Fruit fly (Drosophila melanogaster): ENCODE measurements around the gene CG11857.

CG11857 gene

DNA sequence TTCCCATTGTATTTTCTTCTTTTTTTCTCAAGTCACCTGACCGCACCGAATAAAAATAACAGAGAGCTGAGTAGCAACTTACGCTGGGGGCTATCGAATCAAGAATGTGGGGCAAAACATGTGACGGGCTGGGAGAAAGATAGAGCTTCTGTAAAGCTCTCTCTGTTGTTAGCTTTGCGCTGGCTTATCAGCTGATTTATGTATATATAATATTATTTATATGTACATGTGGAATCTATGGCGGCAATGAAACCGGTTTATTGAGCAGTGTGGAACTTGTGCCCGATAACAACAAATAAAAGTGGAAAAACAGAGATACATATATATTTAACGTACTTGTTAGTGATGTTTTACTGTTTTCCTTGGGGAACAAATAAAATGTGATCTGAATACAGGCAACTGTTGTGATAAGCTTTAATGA, 34.2 kb downstream of the CG11857 start, which contains the start of gene CG31098:
Gene CG31098 (minus strand): TSS at position 114 of the 421 bp plus-strand sequence.
- no peak for TF ChIP-seq Blimp-1 (GFP tag; optimal IDR thresholded peaks at IDR 0.05)
- no peak for TF ChIP-seq Ets21C (GFP tag; optimal IDR thresholded peaks at IDR 0.05)
- no peak for TF ChIP-seq CG8119 (GFP tag; IDR thresholded peaks at IDR 0.05)
- no peak for TF ChIP-seq CG8632 (GFP tag; optimal IDR thresholded peaks at IDR 0.05)
- TF ChIP-seq CG15336 (GFP tag; IDR thresholded peaks at IDR 0.05): no peak; the same call in 1 of the 2 replicates
- peak; percentile 32 for TF ChIP-seq CG6276 (GFP tag; optimal IDR thresholded peaks at IDR 0.05)
- no peak for TF ChIP-seq cyc (GFP tag; optimal IDR thresholded peaks at IDR 0.05)
- no peak for TF ChIP-seq Smox (GFP tag; optimal IDR thresholded peaks at IDR 0.05)
- peak; percentile 3 for TF ChIP-seq Sox102F (GFP tag; optimal IDR thresholded peaks at IDR 0.05)
- peak; percentile 55 for TF ChIP-seq CG16779 (tag; optimal IDR thresholded peaks at IDR 0.05)
- TF ChIP-seq CG6808 (GFP tag; optimal IDR thresholded peaks at IDR 0.05): no peak
- TF ChIP-seq Eip93F (GFP tag; optimal IDR thresholded peaks at IDR 0.05): peak; percentile 25
- TF ChIP-seq fkh (GFP tag; optimal IDR thresholded peaks at IDR 0.05): peak; percentile 75
- TF ChIP-seq CG11294 (GFP tag; IDR thresholded peaks at IDR 0.05): no peak
- peak; percentile 77 for TF ChIP-seq Eip78C (GFP tag)
- TF ChIP-seq esn (GFP tag; optimal IDR thresholded peaks at IDR 0.05): no peak
- TF ChIP-seq CG6792 (GFP tag; optimal IDR thresholded peaks at IDR 0.05): no peak
- TF ChIP-seq vri (GFP tag; optimal IDR thresholded peaks at IDR 0.05): peak; percentile 33
- TF ChIP-seq Gug (GFP tag; IDR thresholded peaks at IDR 0.05): no peak
- TF ChIP-seq dsx (GFP tag; optimal IDR thresholded peaks at IDR 0.05; ENCODE audit: poor library complexity, severe bottlenecking): no peak

DNA sequence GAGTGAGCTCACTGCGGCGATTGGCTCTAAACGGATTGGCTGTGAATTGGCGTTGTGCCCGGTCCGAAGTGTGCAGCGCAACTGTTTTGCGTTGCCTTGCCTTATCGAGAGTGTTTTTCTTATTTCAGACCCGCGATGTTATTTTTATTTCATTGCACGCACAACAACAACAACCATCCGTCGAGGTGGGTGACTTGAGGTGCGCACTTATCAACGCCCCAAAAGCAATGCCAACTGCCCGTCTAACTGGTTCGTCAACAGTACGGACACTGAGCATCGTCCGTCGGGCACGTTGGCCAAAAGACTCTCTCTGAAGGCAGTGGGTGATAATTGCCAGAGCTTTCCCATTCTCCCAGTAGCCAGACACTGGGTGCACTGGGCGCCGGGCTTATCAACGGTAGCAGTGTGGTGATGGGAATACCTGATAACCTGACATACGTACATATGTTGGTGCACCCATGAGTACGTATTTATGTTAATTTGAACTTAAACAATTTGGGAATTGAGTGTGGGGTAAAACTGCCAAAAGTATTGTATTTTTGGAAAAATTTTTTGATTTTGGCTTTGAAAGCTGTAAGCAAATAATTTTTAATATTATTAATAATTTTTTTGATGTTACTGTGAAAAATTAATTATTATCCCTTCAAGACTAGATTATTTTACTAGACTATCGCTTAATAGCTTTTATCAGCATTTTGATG, 36.8 kb downstream of the CG11857 start, which contains the start of gene CG31102:
Gene CG31102 (minus strand): TSS at position 275 of the 701 bp plus-strand sequence.
- no peak for TF ChIP-seq cyc (GFP tag; optimal IDR thresholded peaks at IDR 0.05)
- peak; percentile 90 for TF ChIP-seq svp (GFP tag)
- no peak for TF ChIP-seq spab (GFP tag; optimal IDR thresholded peaks at IDR 0.05)
- TF ChIP-seq ss (GFP tag; optimal IDR thresholded peaks at IDR 0.05): peak in 1 of 2 experiments; percentile 4
- TF ChIP-seq Ets96B (tag; optimal IDR thresholded peaks at IDR 0.05): no peak
- TF ChIP-seq CG10631 (GFP tag; optimal IDR thresholded peaks at IDR 0.05): no peak
- no peak for TF ChIP-seq Gug (GFP tag; IDR thresholded peaks at IDR 0.05)
- TF ChIP-seq topi (GFP tag; optimal IDR thresholded peaks at IDR 0.05): no peak
- peak; percentile 21 for TF ChIP-seq CG6276 (GFP tag; optimal IDR thresholded peaks at IDR 0.05)
- TF ChIP-seq fd59A (GFP tag; optimal IDR thresholded peaks at IDR 0.05): no peak
- TF ChIP-seq OdsH (GFP tag; optimal IDR thresholded peaks at IDR 0.05): no peak
- TF ChIP-seq dsx (GFP tag; optimal IDR thresholded peaks at IDR 0.05; ENCODE audit: poor library complexity, severe bottlenecking): no peak
- no peak for TF ChIP-seq CG7368 (GFP tag; optimal IDR thresholded peaks at IDR 0.05)
- peak; percentile 79 for TF ChIP-seq vri (GFP tag; optimal IDR thresholded peaks at IDR 0.05)
- TF ChIP-seq CG9139 (GFP tag; optimal IDR thresholded peaks at IDR 0.05): no peak
- TF ChIP-seq CG1621 (tag; optimal IDR thresholded peaks at IDR 0.05): no peak
- TF ChIP-seq esn (GFP tag; optimal IDR thresholded peaks at IDR 0.05): peak; percentile 5
- TF ChIP-seq CG16779 (tag; optimal IDR thresholded peaks at IDR 0.05): no peak
- TF ChIP-seq CG8319 (GFP tag; optimal IDR thresholded peaks at IDR 0.05): no peak
- TF ChIP-seq Lpt (GFP tag; optimal IDR thresholded peaks at IDR 0.05): no peak
- no peak for TF ChIP-seq Ets21C (GFP tag; optimal IDR thresholded peaks at IDR 0.05)
- no peak for TF ChIP-seq CG6854 (GFP tag; optimal IDR thresholded peaks at IDR 0.05)
- no peak for TF ChIP-seq CG32006 (GFP tag; optimal IDR thresholded peaks at IDR 0.05)
- TF ChIP-seq pdm3 (GFP tag; optimal IDR thresholded peaks at IDR 0.05): no peak
- TF ChIP-seq CG15336 (GFP tag; IDR thresholded peaks at IDR 0.05): no peak
- TF ChIP-seq Eip93F (GFP tag; optimal IDR thresholded peaks at IDR 0.05): no peak
- no peak for TF ChIP-seq Eip78C (GFP tag)
- no peak for TF ChIP-seq CG6792 (GFP tag; optimal IDR thresholded peaks at IDR 0.05)

- TF ChIP-seq CG6808 (GFP tag; optimal IDR thresholded peaks at IDR 0.05): no peak
- TF ChIP-seq Blimp-1 (GFP tag; optimal IDR thresholded peaks at IDR 0.05): no peak
- no peak for TF ChIP-seq CG6792 (GFP tag; optimal IDR thresholded peaks at IDR 0.05)
- no peak for TF ChIP-seq CG16779 (tag; optimal IDR thresholded peaks at IDR 0.05)
- no peak for TF ChIP-seq Eip78C (GFP tag)
- TF ChIP-seq CG9139 (GFP tag; optimal IDR thresholded peaks at IDR 0.05): no peak
- no peak for TF ChIP-seq dac (GFP tag; optimal IDR thresholded peaks at IDR 0.05)
- no peak for TF ChIP-seq CG10669 (GFP tag; optimal IDR thresholded peaks at IDR 0.05)
- TF ChIP-seq CG15336 (GFP tag; IDR thresholded peaks at IDR 0.05): no peak
- TF ChIP-seq lz (GFP tag; optimal IDR thresholded peaks at IDR 0.05): no peak
Observed at dm6 chr3R:25297678-25298077, 39.0 kb downstream of the CG11857 start, which contains the start of gene CG31097. Gene CG31097, minus strand, starts transcription at chr3R:25297778.

All from whole organism, prepupa.